Fruit fly (Drosophila melanogaster): ENCODE data around the gene CG13950.

DNA sequence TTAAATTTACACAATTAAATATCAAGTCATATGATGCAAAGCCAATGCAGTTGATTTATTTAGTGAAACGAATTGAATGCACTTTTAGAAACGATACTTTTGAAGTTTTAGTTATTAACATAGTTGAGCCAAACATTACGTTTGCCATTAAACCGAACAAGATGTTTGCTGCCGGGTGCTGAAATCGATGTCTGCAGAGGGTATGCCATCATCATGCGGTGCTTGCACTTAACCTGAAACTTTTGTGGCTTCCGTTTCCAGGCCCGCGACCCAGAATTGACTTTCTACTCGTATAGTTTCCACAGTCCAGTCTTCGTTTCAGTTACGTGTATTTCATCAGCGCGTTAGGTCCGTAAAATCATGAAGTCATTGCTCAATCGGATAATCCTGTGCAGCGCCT lies 17.0 kb downstream of the CG13950 start, which contains the start of gene ninaA:
- TF ChIP-seq fd96Ca (GFP tag; IDR thresholded peaks at IDR 0.05) (no peak), Pif1B (GFP tag; optimal IDR thresholded peaks at IDR 0.05) (no peak), CG12605 (GFP tag; IDR thresholded peaks at IDR 0.05) (no peak), CG32121 (GFP tag; IDR thresholded peaks at IDR 0.05) (no peak), EcR (GFP tag; optimal IDR thresholded peaks at IDR 0.05) (no peak), CG9948 (tag; optimal IDR thresholded peaks at IDR 0.05) (no peak), D1 (tag; optimal IDR thresholded peaks at IDR 0.05) (no peak), Pif1A (GFP tag; optimal IDR thresholded peaks at IDR 0.05) (no peak), Snoo (tag; optimal IDR thresholded peaks at IDR 0.05) (no peak), CG13204 (GFP tag; optimal IDR thresholded peaks at IDR 0.05) (no peak), CG14655 (GFP tag; optimal IDR thresholded peaks at IDR 0.05) (no peak), CG10348 (GFP tag; IDR thresholded peaks at IDR 0.05) (no peak), CG34367 (tag; optimal IDR thresholded peaks at IDR 0.05) (no peak)

Measured in whole organism, pupa.